Worm (Caenorhabditis elegans) whole organism, L1 larva: Measurements from ENCODE around the gene clec-52.

Experiments
- ama-1 ChIP-seq: fragments of 150-350 bp; optimal IDR thresholded peaks from 2 replicates; lab custom pipeline; 2014
- ceh-8 ChIP-seq: fragments of 200-800 bp; sonication (Bioruptor generic); optimal IDR thresholded peaks from 2 replicates; lab custom pipeline; 2018; ENCODE audit warnings: mild to moderate bottlenecking, missing genetic modification characterization, moderate library complexity, missing compliant biosample characterization
- dpl-1 ChIP-seq, 3 experiments: fragments of 150-350 bp in 2 of 3; sonication (generic microtip) in 1 of 3; optimal IDR thresholded peaks; 2 replicates each; lab custom pipeline; 2014 to 2017; ENCODE audit warnings: missing biosample characterization in 3 of 3, missing genetic modification characterization in 3 of 3, missing genetic modification reagents in 3 of 3
- efl-1 ChIP-seq, 4 experiments: fragments of 150-350 bp; optimal IDR thresholded peaks in 3 of 4; peaks in 1 of 4; 1 replicate in 1 of 4; 2 replicates in 3 of 4; lab custom pipeline; 2014; ENCODE audit warnings: missing biosample characterization in 2 of 4, missing genetic modification characterization in 2 of 4, missing genetic modification reagents in 2 of 4
- elt-3 ChIP-seq, 6 experiments: fragments of 150-350 bp in 1 of 6; sonication (generic microtip); optimal IDR thresholded peaks; 2 replicates each; lab custom pipeline; 2017 to 2018; ENCODE audit warnings: missing biosample characterization in 6 of 6, missing genetic modification characterization in 6 of 6, inconsistent platforms in 1 of 6
- fkh-10 ChIP-seq: sonication (generic microtip); optimal IDR thresholded peaks from 2 replicates; lab custom pipeline; 2017; ENCODE audit warnings: missing biosample characterization, missing genetic modification reagents, missing genetic modification characterization
- lin-13 ChIP-seq: fragments of 150-350 bp; optimal IDR thresholded peaks from 2 replicates; lab custom pipeline; 2014; ENCODE audit warnings: missing biosample characterization, missing genetic modification reagents, missing genetic modification characterization
- nhr-76 ChIP-seq: sonication (generic microtip); optimal IDR thresholded peaks from 2 replicates; lab custom pipeline; 2017; ENCODE audit warnings: missing biosample characterization, missing genetic modification characterization
- pqm-1 ChIP-seq: sonication (generic microtip); optimal IDR thresholded peaks from 3 replicates; lab custom pipeline; 2017; ENCODE audit warnings: missing biosample characterization, missing genetic modification characterization
- rnt-1 ChIP-seq: sonication (generic microtip); optimal IDR thresholded peaks from 2 replicates; lab custom pipeline; 2016; ENCODE audit warnings: mild to moderate bottlenecking, missing genetic modification characterization, moderate library complexity, missing compliant biosample characterization
- skn-1 ChIP-seq: fragments of 150-350 bp; optimal IDR thresholded peaks from 2 replicates; lab custom pipeline; 2014; ENCODE audit warnings: missing biosample characterization, missing genetic modification characterization
- tbx-2 ChIP-seq: sonication (generic microtip); optimal IDR thresholded peaks from 2 replicates; lab custom pipeline; 2016; ENCODE audit warnings: missing genetic modification characterization, missing compliant biosample characterization
- unc-30 ChIP-seq: sonication (generic microtip); optimal IDR thresholded peaks from 2 replicates; lab custom pipeline; 2017; ENCODE audit warnings: missing biosample characterization, missing genetic modification characterization
- ztf-4 ChIP-seq: fragments of 150-350 bp; optimal IDR thresholded peaks from 2 replicates; lab custom pipeline; 2014; ENCODE audit warnings: missing biosample characterization, missing genetic modification characterization

DNA sequence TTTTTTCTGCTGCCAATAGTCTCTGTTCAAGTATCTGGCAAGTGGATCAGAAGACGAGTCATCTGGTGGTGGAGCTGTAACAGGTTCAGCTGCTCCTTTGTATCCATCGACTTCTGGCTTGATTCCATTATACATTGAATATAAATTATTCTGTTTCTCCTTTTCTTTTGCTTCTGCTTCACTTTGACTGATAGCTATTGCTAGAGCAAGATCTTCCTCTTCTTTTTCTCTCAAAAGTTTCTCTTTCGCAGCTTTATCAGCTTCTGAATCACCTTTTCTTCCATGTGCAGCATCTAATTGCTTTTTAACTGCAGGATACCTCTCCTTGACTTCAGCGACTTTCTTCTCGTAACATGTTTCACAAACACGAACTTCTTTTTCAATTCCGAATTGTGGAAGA lies 35.0 kb upstream of the clec-52 start:
- TF ChIP-seq dpl-1 (GFP tag; optimal IDR thresholded peaks at IDR 0.05; lab: Kevin White, UChicago) (no peak), elt-3 (tag; optimal IDR thresholded peaks at IDR 0.05; lab: Kevin White, UChicago) (no peak), tbx-2 (tag; lab: Kevin White, UChicago) (no peak), nhr-76 (tag; lab: Kevin White, UChicago) (no peak), ztf-4 (tag; lab: Kevin White, UChicago) (no peak), unc-30 (no peak), skn-1 (tag; lab: Kevin White, UChicago) (no peak), fkh-10 (GFP tag; lab: Kevin White, UChicago) (no peak), lin-13 (no peak), rnt-1 (tag; lab: Kevin White, UChicago) (no peak), efl-1 (optimal IDR thresholded peaks at IDR 0.05; lab: Kevin White, UChicago) (no peak), efl-1 (GFP tag; optimal IDR thresholded peaks at IDR 0.05 in 1 of 2; lab: Kevin White, UChicago) (peak in 1 of 2 experiments; percentile 43), pqm-1 (tag; lab: Kevin White, UChicago) (no peak), ama-1 (lab: Kevin White, UChicago) (no peak), ceh-8 (GFP tag; lab: Kevin White, UChicago) (no peak)
